Worm (Caenorhabditis elegans) whole organism, young adult: ENCODE measurements around the gene twk-3.

ENCODE experiments used
- B0035.1 ChIP-seq: sonication (generic microtip); optimal IDR thresholded peaks from 2 replicates; lab custom pipeline; 2016; ENCODE audit warnings: missing genetic modification characterization, mild to moderate bottlenecking, missing compliant biosample characterization, missing genotype, missing genetic modification reagents
- B0261.1 ChIP-seq: sonication (generic microtip); optimal IDR thresholded peaks from 2 replicates; lab custom pipeline; 2016; ENCODE audit warnings: mild to moderate bottlenecking, missing genetic modification characterization, moderate library complexity, missing compliant biosample characterization
- C06A6.2 ChIP-seq: fragments of 200-800 bp; sonication (Bioruptor generic); conservative IDR thresholded peaks from 2 replicates; pipeline ENCODE4 v1.3.6; 2022; ENCODE audit warnings: missing genetic modification characterization, missing compliant biosample characterization
- F33H1.4 ChIP-seq: fragments of 200-800 bp; sonication (Bioruptor generic); IDR thresholded peaks from 2 replicates; pipeline ENCODE4 v1.3.6; 2022; ENCODE audit warnings: missing genetic modification reagents, missing genetic modification characterization, missing compliant biosample characterization
- Y79H2A.3 ChIP-seq: fragments of 200-800 bp; sonication (Bioruptor generic); conservative IDR thresholded peaks from 2 replicates; pipeline ENCODE4 v1.3.6; 2022; ENCODE audit warnings: missing genetic modification reagents, missing genetic modification characterization, missing compliant biosample characterization
- atf-7 ChIP-seq: sonication (generic microtip); optimal IDR thresholded peaks from 2 replicates; lab custom pipeline; 2017; ENCODE audit warnings: mild to moderate bottlenecking, missing genetic modification characterization, missing compliant biosample characterization
- attf-3 ChIP-seq: fragments of 200-800 bp; sonication (Bioruptor generic); conservative IDR thresholded peaks from 2 replicates; pipeline ENCODE4 v1.3.6; 2022; ENCODE audit warnings: missing genetic modification reagents, missing genetic modification characterization, missing compliant biosample characterization
- attf-5 ChIP-seq: fragments of 200-800 bp; sonication (Bioruptor generic); optimal IDR thresholded peaks from 2 replicates; lab custom pipeline; 2018; ENCODE audit warnings: mild to moderate bottlenecking, missing genetic modification characterization, missing compliant biosample characterization
- ccch-3 ChIP-seq: fragments of 200-800 bp; sonication (Bioruptor generic); optimal IDR thresholded peaks from 2 replicates; lab custom pipeline; 2018; ENCODE audit warnings: mild to moderate bottlenecking, missing genetic modification characterization, missing compliant biosample characterization
- dpff-1 ChIP-seq: sonication (generic microtip); optimal IDR thresholded peaks from 2 replicates; lab custom pipeline; 2017; ENCODE audit warnings: mild to moderate bottlenecking, missing genetic modification characterization, missing compliant biosample characterization
- dpl-1 ChIP-seq: fragments of 150-350 bp; optimal IDR thresholded peaks from 2 replicates; lab custom pipeline; 2014; ENCODE audit warnings: missing biosample characterization, missing genetic modification reagents, missing genetic modification characterization
- efl-1 ChIP-seq: fragments of 150-350 bp; optimal IDR thresholded peaks from 2 replicates; lab custom pipeline; 2014; ENCODE audit warnings: missing biosample characterization, missing genetic modification reagents, missing genetic modification characterization
- ekl-4 ChIP-seq: fragments of 200-800 bp; sonication (Bioruptor generic); IDR thresholded peaks from 2 replicates; pipeline ENCODE4 v1.3.6; 2022; ENCODE audit warnings: missing genetic modification reagents, missing genetic modification characterization, missing compliant biosample characterization
- lin-54 ChIP-seq: fragments of 200-800 bp; sonication (Bioruptor generic); optimal IDR thresholded peaks from 2 replicates; lab custom pipeline; 2018; ENCODE audit warnings: mild to moderate bottlenecking, missing genetic modification characterization, missing compliant biosample characterization
- lsl-1 ChIP-seq: fragments of 200-800 bp; sonication (Bioruptor generic); optimal IDR thresholded peaks from 2 replicates; lab custom pipeline; 2018; ENCODE audit warnings: mild to moderate bottlenecking, missing genetic modification characterization, moderate library complexity, missing compliant biosample characterization
- madf-6 ChIP-seq: fragments of 200-800 bp; sonication (Bioruptor generic); IDR thresholded peaks from 2 replicates; pipeline ENCODE4 v1.3.6; 2022; ENCODE audit warnings: missing genetic modification reagents, missing genetic modification characterization, missing compliant biosample characterization
- mcd-1 ChIP-seq: fragments of 200-800 bp; sonication (Bioruptor generic); IDR thresholded peaks from 2 replicates; pipeline ENCODE4 v1.3.6; 2022; ENCODE audit warnings: missing genetic modification reagents, missing genetic modification characterization, missing compliant biosample characterization
- nfya-1 ChIP-seq: sonication (generic microtip); optimal IDR thresholded peaks from 2 replicates; lab custom pipeline; 2017; ENCODE audit warnings: antibody characterized with exemption, missing compliant biosample characterization, missing genetic modification characterization, borderline replicate concordance; ENCODE audit not compliant: insufficient read depth
- sdz-38 ChIP-seq: sonication (generic microtip); optimal IDR thresholded peaks from 2 replicates; lab custom pipeline; 2016; ENCODE audit warnings: missing genotype, missing genetic modification characterization, missing compliant biosample characterization
- unc-62 ChIP-seq: fragments of 150-350 bp; optimal IDR thresholded peaks from 2 replicates; lab custom pipeline; 2014; ENCODE audit warnings: missing biosample characterization, missing genetic modification reagents, missing genetic modification characterization
- zfh-2 ChIP-seq: fragments of 200-800 bp; sonication (Bioruptor generic); conservative IDR thresholded peaks from 2 replicates; pipeline ENCODE4 v1.3.6; 2022; ENCODE audit warnings: missing genetic modification reagents, missing genetic modification characterization, missing compliant biosample characterization
- ztf-18 ChIP-seq: sonication (generic microtip); optimal IDR thresholded peaks from 2 replicates; lab custom pipeline; 2016; ENCODE audit warnings: missing genotype, mild to moderate bottlenecking, missing genetic modification characterization, missing compliant biosample characterization

twk-3 gene

ce11 chrII:8162120-8162648 lies 50.4 kb downstream of the twk-3 start, which contains the start of the genes emb-27 and rrf-3:
TSS of gene emb-27 (minus strand) at chrII:8162170.
TSS of gene rrf-3 (plus strand) at chrII:8162465.
- TF ChIP-seq lsl-1 (GFP tag; lab: Kevin White, UChicago) (peak; percentile 26), attf-3 (GFP tag; lab: Robert Waterston, UW) (peak; percentile 88), efl-1 (GFP tag; lab: Kevin White, UChicago) (peak; percentile 83), mcd-1 (peak; percentile 76), ekl-4 (GFP tag; lab: Robert Waterston, UW) (no peak), ztf-18 (peak; percentile 12), nfya-1 (tag; lab: Kevin White, UChicago) (no peak), F33H1.4 (GFP tag; lab: Robert Waterston, UW) (peak; percentile 35; the same call in 1 of the 2 replicates), lin-54 (GFP tag; lab: Kevin White, UChicago) (peak; percentile 51), dpl-1 (GFP tag; lab: Kevin White, UChicago) (peak; percentile 51), attf-5 (GFP tag; lab: Kevin White, UChicago) (peak; percentile 83), madf-6 (GFP tag; lab: Robert Waterston, UW) (peak; percentile 48), ccch-3 (GFP tag; lab: Kevin White, UChicago) (no peak)
- TF ChIP-seq, all 124 proteins: peak for 10

DNA sequence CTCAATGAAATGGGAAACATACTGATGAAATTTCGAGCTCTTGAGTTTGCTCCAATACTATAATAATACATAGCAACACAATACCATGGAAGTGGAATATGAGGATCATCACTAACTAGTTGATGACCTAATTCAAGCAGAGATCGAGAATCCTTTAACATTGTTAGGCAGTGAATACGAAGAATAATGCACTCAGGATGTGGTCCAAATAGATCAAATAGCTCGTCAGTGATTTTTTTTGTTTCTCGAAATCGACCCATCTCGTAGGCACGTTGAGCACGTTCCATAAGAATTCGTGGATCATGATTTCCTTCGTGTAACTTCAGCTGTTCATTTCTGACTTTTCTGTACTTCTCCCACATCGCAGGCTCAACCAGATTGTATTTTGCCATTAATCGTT lies 51.7 kb downstream of the twk-3 start:
- TF ChIP-seq B0035.1 (tag; lab: Kevin White, UChicago) (no peak), Y79H2A.3 (GFP tag; lab: Robert Waterston, UW) (no peak), C06A6.2 (GFP tag; lab: Robert Waterston, UW) (no peak), atf-7 (tag; lab: Kevin White, UChicago) (no peak), sdz-38 (tag; lab: Kevin White, UChicago) (no peak), dpff-1 (tag; lab: Kevin White, UChicago) (no peak), zfh-2 (GFP tag; lab: Robert Waterston, UW) (no peak), B0261.1 (no peak), ccch-3 (GFP tag; lab: Kevin White, UChicago) (no peak), unc-62 (GFP tag; lab: Kevin White, UChicago) (no peak)
- TF ChIP-seq, all 124 proteins: peak for 0
